Fruit fly (Drosophila melanogaster): ENCODE results near the gene Culd.

Gene Culd

DNA sequence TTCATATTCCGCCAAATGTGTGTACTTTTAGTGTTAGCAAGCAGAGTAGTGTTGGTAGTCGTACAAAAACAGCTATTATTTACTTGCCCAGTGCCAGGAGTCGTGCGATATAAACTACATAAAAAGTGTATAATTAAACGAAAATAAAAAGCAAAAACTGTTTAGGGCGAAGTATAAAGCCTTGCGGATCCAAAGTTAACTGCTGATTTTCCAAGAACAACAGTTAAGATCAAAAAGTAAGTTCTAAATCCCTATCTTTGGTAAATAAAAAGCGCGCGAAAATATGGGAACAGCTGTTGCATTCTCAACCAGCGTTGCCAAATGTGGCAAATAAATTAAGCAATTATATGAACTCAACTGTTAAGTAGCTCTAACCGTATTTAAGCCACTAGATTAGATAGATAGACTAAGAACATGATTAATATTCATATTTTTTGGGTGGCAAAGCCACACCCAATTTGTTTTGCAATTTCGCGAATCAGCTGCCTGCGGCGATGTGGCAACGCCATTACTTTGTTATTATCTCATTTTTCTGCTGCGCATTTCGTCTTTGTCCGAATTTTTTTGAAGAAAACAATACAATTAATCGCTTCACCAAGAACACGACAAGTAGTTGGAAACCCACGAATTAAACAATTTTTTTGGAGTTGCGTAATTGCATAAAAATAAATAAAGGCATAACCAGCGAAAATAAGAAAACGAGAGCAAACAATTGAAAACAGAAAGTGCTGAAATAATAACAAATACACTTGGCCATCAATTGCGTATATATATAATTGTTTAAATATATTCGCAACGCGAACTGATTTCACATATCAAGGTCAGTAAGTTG lies 15.6 kb downstream of the Culd start, which contains the start of the genes Prim1 and CG7083 (continued):
- TF ChIP-seq mld (GFP tag; IDR thresholded peaks at IDR 0.05; ENCODE audit: partially characterized antibody), result 0 out of 3 replicates have a peak, but pooled peaks have one; percentile 31
- TF ChIP-seq croc (GFP tag; conservative IDR thresholded peaks at IDR 0.05), result no peak
- peak; percentile 75 for TF ChIP-seq scrt (GFP tag; optimal IDR thresholded peaks at IDR 0.05)
- TF ChIP-seq CG17186 (GFP tag; optimal IDR thresholded peaks at IDR 0.05), result peak; percentile 81
- TF ChIP-seq CG7271 (tag; optimal IDR thresholded peaks at IDR 0.05), result peak; percentile 31
- TF ChIP-seq ftz-f1 (GFP tag; optimal IDR thresholded peaks at IDR 0.05), result peak; percentile 0
- no peak for TF ChIP-seq crol (GFP tag; IDR thresholded peaks at IDR 0.05)
- TF ChIP-seq toy (GFP tag; IDR thresholded peaks at IDR 0.05), result no peak
- TF ChIP-seq esg (GFP tag; conservative IDR thresholded peaks at IDR 0.05), result no peak
- peak; percentile 81 for TF ChIP-seq Dp (GFP tag; optimal IDR thresholded peaks at IDR 0.05)
- peak; percentile 67 for TF ChIP-seq lab (GFP tag; optimal IDR thresholded peaks at IDR 0.05)
- no peak for TF ChIP-seq Dfd (GFP tag; optimal IDR thresholded peaks at IDR 0.05)
- peak; percentile 60; the same call in 2 of the 3 replicates for TF ChIP-seq CG17361 (GFP tag; IDR thresholded peaks at IDR 0.05)
- TF ChIP-seq CG18011 (GFP tag; optimal IDR thresholded peaks at IDR 0.05), result peak; percentile 56
- TF ChIP-seq TFAM (GFP tag; optimal IDR thresholded peaks at IDR 0.05), result no peak
- TF ChIP-seq Antp (GFP tag; optimal IDR thresholded peaks at IDR 0.05), result peak; percentile 60
- TF ChIP-seq CG18476 (GFP tag; optimal IDR thresholded peaks at IDR 0.05), result peak; percentile 27
- TF ChIP-seq CG2875 (GFP tag; optimal IDR thresholded peaks at IDR 0.05), result no peak
- no peak for TF ChIP-seq CG32767 (GFP tag; IDR thresholded peaks at IDR 0.05)
- peak; percentile 11 for TF ChIP-seq CG11398 (GFP tag; optimal IDR thresholded peaks at IDR 0.05)
- peak; percentile 47 for TF ChIP-seq Nf-YC (tag; optimal IDR thresholded peaks at IDR 0.05)
- peak; percentile 26 for TF ChIP-seq bcd (GFP tag; optimal IDR thresholded peaks at IDR 0.05)
- no peak for TF ChIP-seq lmd (GFP tag; IDR thresholded peaks at IDR 0.05)
- TF ChIP-seq CTCF (GFP tag; optimal IDR thresholded peaks at IDR 0.05), result peak; percentile 40
- TF ChIP-seq unc-4 (GFP tag; IDR thresholded peaks at IDR 0.05; ENCODE audit: partially characterized antibody), result peak; percentile 33; the same call in 1 of the 2 replicates
- no peak for TF ChIP-seq ato (GFP tag; IDR thresholded peaks at IDR 0.05; ENCODE audit: partially characterized antibody)
- peak; percentile 47 for TF ChIP-seq dmrt11E (tag; optimal IDR thresholded peaks at IDR 0.05)
- TF ChIP-seq Asciz (GFP tag; optimal IDR thresholded peaks at IDR 0.05), result peak; percentile 33
- no peak for TF ChIP-seq CG42726 (GFP tag; IDR thresholded peaks at IDR 0.05; ENCODE audit: partially characterized antibody)
- no peak for TF ChIP-seq MTF-1 (GFP tag; optimal IDR thresholded peaks at IDR 0.05; ENCODE audit: borderline replicate concordance)
- peak; percentile 38 for TF ChIP-seq slou (GFP tag; optimal IDR thresholded peaks at IDR 0.05)
- TF ChIP-seq CG10979 (tag; optimal IDR thresholded peaks at IDR 0.05), result peak; percentile 50
- TF ChIP-seq kni (GFP tag; optimal IDR thresholded peaks at IDR 0.05), result peak; percentile 39
- peak; percentile 78 for TF ChIP-seq Sin3A (optimal IDR thresholded peaks at IDR 0.05)
- peak; percentile 49 for TF ChIP-seq Hr3 (GFP tag; optimal IDR thresholded peaks at IDR 0.05)
- no peak for TF ChIP-seq Neu2 (GFP tag; optimal IDR thresholded peaks at IDR 0.05; ENCODE audit: borderline replicate concordance)
- TF ChIP-seq crc (GFP tag; optimal IDR thresholded peaks at IDR 0.05), result peak; percentile 35
- TF ChIP-seq maf-S (GFP tag; optimal IDR thresholded peaks at IDR 0.05), result peak; percentile 39
- peak; percentile 89 for TF ChIP-seq rib (GFP tag; IDR thresholded peaks at IDR 0.05)
- TF ChIP-seq zfh2 (GFP tag; optimal IDR thresholded peaks at IDR 0.05), result peak; percentile 57
- no peak for TF ChIP-seq zen2 (GFP tag; IDR thresholded peaks at IDR 0.05; ENCODE audit: partially characterized antibody)
- TF ChIP-seq dati (GFP tag; IDR thresholded peaks at IDR 0.05), result no peak
- TF ChIP-seq ems (GFP tag; optimal IDR thresholded peaks at IDR 0.05), result peak; percentile 25
- no peak; the same call in 1 of the 2 replicates for TF ChIP-seq HLH3B (GFP tag; IDR thresholded peaks at IDR 0.05)
- peak; percentile 66 for TF ChIP-seq tx (GFP tag; optimal IDR thresholded peaks at IDR 0.05)
- 0 out of 2 replicates have a peak, but pooled peaks have one; percentile 22 for TF ChIP-seq H2.0 (GFP tag; IDR thresholded peaks at IDR 0.05)
- TF ChIP-seq D (optimal IDR thresholded peaks at IDR 0.05), result no peak
- peak; percentile 17 for TF ChIP-seq D (GFP tag; optimal IDR thresholded peaks at IDR 0.05)
- TF ChIP-seq CG1647 (GFP tag; optimal IDR thresholded peaks at IDR 0.05), result peak; percentile 25

All from whole organism, embryonic.